Fruit fly (Drosophila melanogaster): ENCODE data around the gene jdp.

DNA sequence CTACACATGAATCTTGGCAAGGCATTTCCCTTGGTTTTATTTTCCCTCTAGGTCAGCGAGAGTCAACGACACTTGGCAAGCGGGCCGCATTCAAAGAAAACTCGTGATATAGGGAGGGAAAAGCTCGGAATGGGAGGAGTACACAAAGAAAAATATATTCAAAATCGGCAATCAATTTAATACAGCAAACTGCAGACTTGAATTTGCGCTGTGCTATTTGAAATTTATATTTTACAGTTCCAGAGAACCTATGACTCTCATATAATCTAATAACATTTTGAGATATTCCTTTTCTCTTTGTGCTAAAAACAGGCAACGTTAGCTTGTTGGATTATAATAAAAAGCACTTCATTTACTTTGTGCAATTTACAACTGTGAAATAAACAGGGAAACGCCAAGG is 2.7 kb upstream of the jdp start:
- TF ChIP-seq CG34367 (tag; optimal IDR thresholded peaks at IDR 0.05) (no peak), CG4496 (GFP tag; IDR thresholded peaks at IDR 0.05) (no peak), EcR (GFP tag; optimal IDR thresholded peaks at IDR 0.05) (no peak), Pif1B (GFP tag; optimal IDR thresholded peaks at IDR 0.05) (no peak), CG14655 (GFP tag; optimal IDR thresholded peaks at IDR 0.05) (peak; percentile 44), CG32121 (GFP tag; IDR thresholded peaks at IDR 0.05) (0 out of 2 replicates have a peak, but pooled peaks have one; percentile 17), rn (GFP tag; IDR thresholded peaks at IDR 0.05) (no peak), CG8301 (tag; optimal IDR thresholded peaks at IDR 0.05) (peak; percentile 21), CG9948 (tag; optimal IDR thresholded peaks at IDR 0.05) (no peak), Ets98B (GFP tag; IDR thresholded peaks at IDR 0.05) (no peak; the same call in 1 of the 2 replicates), D1 (tag; optimal IDR thresholded peaks at IDR 0.05) (no peak), Pif1A (GFP tag; optimal IDR thresholded peaks at IDR 0.05) (no peak), fd96Ca (GFP tag; IDR thresholded peaks at IDR 0.05) (no peak), CG13204 (GFP tag; optimal IDR thresholded peaks at IDR 0.05) (no peak)
